Worm (Caenorhabditis elegans): Measurements from ENCODE around the gene zchc-1A.

zchc-1A gene

DNA sequence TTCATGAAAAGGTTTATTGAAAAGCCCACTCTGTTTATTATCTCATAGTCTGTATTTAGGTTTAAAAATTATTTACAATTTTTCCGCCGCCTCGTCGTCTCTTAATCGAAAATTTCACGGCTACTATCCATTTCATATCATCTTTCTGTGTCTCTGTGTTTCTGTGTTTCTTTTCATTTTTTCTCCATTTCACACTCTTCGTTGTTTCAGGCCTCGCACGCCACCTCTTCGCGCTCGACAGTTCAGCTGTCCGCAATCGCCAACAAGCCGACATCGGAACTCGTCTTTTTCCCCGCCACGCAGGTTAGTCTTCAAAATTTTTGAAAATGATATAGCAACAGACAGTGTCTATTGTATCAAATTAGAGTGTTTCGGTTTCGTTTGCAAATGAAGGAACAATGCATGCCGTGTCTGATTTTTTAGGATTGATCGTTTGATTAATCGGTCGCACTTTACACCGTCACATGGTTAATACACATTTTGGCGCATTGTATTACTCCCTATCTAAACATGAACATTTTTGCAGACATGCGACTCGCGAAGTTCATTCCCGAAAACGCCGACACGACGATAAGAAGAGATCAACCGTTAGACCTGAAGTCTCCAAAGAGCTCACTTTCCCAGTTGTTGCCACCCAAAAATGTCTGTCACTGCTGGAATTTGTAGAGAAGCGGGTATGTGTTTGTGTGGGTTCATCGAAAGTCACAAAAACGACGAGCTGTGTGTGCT is 36.9 kb downstream of the zchc-1A start:
- TF ChIP-seq elt-2 (tag; optimal IDR thresholded peaks at IDR 0.05): no peak

DNA sequence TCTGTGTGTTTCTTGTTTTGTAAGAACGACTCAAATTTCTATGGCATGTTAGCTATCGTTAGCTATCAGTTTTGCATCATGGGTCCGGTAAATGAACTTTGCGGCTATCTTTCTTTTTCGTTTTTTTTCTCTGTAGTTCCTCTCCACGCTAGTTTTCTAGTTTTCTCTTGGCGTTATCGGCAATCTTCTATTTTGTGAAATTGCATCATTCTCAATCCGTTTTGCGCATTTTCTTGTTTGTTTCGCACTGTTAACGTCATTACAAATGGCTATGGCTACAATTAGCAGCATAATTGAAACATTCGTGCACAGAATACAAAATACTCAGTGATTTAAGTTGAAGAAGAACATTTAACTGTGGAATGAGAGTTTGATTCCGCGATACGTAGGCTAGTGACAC is 38.9 kb downstream of the zchc-1A start:
- TF ChIP-seq dve-1 (tag; optimal IDR thresholded peaks at IDR 0.05) (no peak), ceh-14 (tag; optimal IDR thresholded peaks at IDR 0.05) (no peak), nfya-1 (tag; optimal IDR thresholded peaks at IDR 0.05) (no peak), dmd-4 (tag; optimal IDR thresholded peaks at IDR 0.05; ENCODE audit: borderline replicate concordance) (no peak), ztf-16 (tag; optimal IDR thresholded peaks at IDR 0.05) (no peak), elt-4 (tag; optimal IDR thresholded peaks at IDR 0.05) (no peak), sox-4 (tag; optimal IDR thresholded peaks at IDR 0.05) (no peak), lim-6 (tag; optimal IDR thresholded peaks at IDR 0.05) (no peak), unc-3 (GFP tag; conservative IDR thresholded peaks at IDR 0.05) (no peak), unc-3 (tag; optimal IDR thresholded peaks at IDR 0.05) (no peak), pax-1 (tag; optimal IDR thresholded peaks at IDR 0.05) (no peak), ceh-31 (tag; optimal IDR thresholded peaks at IDR 0.05) (no peak), ttx-3 (tag; optimal IDR thresholded peaks at IDR 0.05) (no peak), F13H6.1 (tag; optimal IDR thresholded peaks at IDR 0.05) (no peak), sox-2 (GFP tag; IDR thresholded peaks at IDR 0.05) (no peak), ceh-24 (tag; optimal IDR thresholded peaks at IDR 0.05) (no peak)

DNA sequence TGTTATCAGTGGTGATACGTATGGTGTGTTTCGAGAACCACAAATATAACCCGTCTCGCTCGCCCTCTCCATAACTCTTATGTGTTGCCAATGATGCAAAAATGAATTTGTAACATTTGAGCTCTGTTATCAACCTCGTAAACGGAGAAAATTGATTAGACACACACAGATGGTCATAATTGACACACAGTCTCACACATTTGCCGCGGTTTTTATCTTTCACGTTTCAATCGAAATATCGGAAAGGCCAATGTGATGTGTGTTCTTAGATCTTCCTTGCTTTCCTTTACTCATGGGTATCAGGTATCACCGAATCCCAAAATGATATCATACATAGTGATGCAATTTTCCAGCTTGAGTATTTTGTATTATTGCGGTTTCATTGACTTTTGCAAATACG is 39.4 kb downstream of the zchc-1A start:
- no peak for TF ChIP-seq hlh-30 (tag; optimal IDR thresholded peaks at IDR 0.05; ENCODE audit: insufficient read depth)
- peak; percentile 88 for TF ChIP-seq elt-2 (tag; optimal IDR thresholded peaks at IDR 0.05)
- peak; percentile 29 for TF ChIP-seq pqm-1 (tag; optimal IDR thresholded peaks at IDR 0.05)

DNA sequence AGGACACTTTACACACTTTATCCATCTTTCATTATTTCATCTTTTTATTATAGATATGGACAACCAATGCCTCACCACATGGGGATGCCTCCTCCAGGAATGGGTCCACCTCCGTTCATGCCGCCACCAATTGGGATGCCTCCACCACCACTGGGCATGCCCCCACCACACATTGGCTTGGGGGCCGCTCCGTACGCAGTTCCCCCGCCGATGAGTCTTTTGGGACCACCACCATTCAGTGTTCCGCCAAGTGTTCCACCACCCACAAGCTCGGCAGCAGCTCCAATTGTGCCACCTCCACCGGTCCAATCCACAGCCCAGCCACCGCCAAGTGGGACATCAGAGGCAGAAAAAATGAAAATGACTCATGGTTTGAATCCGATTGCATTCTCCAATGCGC is 40.6 kb downstream of the zchc-1A start:
- no peak for TF ChIP-seq ttx-3 (tag; optimal IDR thresholded peaks at IDR 0.05)
- peak; percentile 26 for TF ChIP-seq C08G9.2 (tag; optimal IDR thresholded peaks at IDR 0.05)
- no peak for TF ChIP-seq odd-2 (tag; optimal IDR thresholded peaks at IDR 0.05)
- TF ChIP-seq eyg-1 (tag; optimal IDR thresholded peaks at IDR 0.05): no peak

DNA sequence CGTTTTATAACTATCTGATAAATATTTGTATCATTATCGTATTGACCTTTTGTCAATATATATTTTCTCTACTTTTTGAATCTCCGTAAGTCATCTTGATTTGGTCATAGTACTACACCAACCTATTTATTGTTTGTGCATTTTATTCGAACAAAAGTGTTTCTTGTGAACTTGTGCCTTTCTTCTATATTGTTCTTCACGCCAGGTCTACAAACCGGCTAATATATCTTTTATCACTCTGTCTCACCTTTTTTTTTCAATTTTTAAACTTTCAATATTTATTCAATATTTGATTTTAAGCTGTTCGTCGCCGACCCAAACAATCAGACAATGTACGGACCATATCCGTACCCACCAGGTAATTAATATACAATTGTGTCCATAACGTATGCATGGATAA is 41.9 kb downstream of the zchc-1A start, which contains the start of gene hrpa-2:
Gene hrpa-2 (plus strand): TSS at position 301 of the 400 bp plus-strand sequence.
- no peak for TF ChIP-seq ceh-6 (GFP tag; optimal IDR thresholded peaks at IDR 0.05)

DNA sequence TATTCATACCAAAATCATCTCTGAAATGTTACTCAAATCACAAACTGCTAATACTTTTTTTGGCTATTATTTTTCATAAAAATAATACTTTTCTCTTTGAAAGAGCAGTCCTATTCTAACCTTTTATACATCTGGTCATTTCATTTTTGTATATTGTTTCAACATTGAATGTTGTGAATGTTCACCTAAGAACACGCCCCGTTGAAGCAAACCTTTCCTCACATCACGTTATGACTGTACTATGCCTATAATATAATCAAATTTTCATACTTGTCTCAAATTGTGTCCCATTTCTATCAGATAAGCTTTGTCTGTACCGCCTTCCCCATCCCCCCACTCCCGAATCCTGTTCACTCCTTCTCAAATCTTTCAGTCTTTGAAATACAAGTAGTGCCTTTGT is 44.2 kb downstream of the zchc-1A start:
- TF ChIP-seq ceh-14 (tag; optimal IDR thresholded peaks at IDR 0.05) (no peak), unc-86 (tag; optimal IDR thresholded peaks at IDR 0.05) (no peak), nhr-232 (tag; optimal IDR thresholded peaks at IDR 0.05) (no peak), C08G9.2 (tag; optimal IDR thresholded peaks at IDR 0.05) (no peak), hlh-6 (tag; optimal IDR thresholded peaks at IDR 0.05) (no peak), hlh-13 (GFP tag; optimal IDR thresholded peaks at IDR 0.05) (no peak), ceh-48 (tag; optimal IDR thresholded peaks at IDR 0.05) (no peak), Y22D7AL.16 (tag; optimal IDR thresholded peaks at IDR 0.05) (no peak), pqm-1 (tag; optimal IDR thresholded peaks at IDR 0.05) (no peak), hlh-8 (tag; optimal IDR thresholded peaks at IDR 0.05) (no peak)

DNA sequence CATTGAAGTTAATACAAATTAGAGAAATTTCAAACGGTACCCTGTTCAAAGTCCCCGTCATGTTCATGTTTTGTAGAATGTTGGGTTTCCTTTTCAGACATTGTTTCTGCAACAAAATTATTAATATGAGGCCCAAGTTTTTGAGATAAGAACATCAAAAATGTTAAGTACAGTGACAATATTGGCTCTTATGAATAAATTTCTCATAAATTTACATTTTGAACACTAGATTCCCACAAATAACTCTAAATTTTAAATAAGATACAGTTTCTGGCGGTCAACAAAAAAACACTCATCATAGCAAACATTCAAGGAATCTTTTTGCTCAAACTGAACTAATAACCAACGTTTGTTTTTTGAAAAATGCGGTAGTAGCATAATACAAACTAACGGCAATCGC is 52.1 kb downstream of the zchc-1A start, which contains the start of gene H28G03.3:
Gene H28G03.3 (minus strand): TSS at position 101 of the 400 bp plus-strand sequence.
- no peak for TF ChIP-seq fkh-6 (tag; optimal IDR thresholded peaks at IDR 0.05)
- no peak for TF ChIP-seq nhr-232 (tag; optimal IDR thresholded peaks at IDR 0.05)
- TF ChIP-seq tbx-7 (tag; optimal IDR thresholded peaks at IDR 0.05): no peak
- TF ChIP-seq zip-5 (tag; optimal IDR thresholded peaks at IDR 0.05): no peak
- no peak for TF ChIP-seq madf-2 (tag; optimal IDR thresholded peaks at IDR 0.05)
- no peak for TF ChIP-seq lim-6 (tag; optimal IDR thresholded peaks at IDR 0.05)
- no peak for TF ChIP-seq ceh-34 (tag; optimal IDR thresholded peaks at IDR 0.05)

All from whole organism, late embryonic.